Worm (Caenorhabditis elegans) whole organism, early embryonic: ENCODE measurements around the gene asp-16.
A peak's percentile ranks its signal among the peaks of the same experiment; 100 is the strongest.

ENCODE experiments used
- B0310.2 ChIP-seq: sonication (generic microtip); optimal IDR thresholded peaks from 2 replicates; lab custom pipeline; 2016; ENCODE audit warnings: mild to moderate bottlenecking, missing genetic modification characterization, missing compliant biosample characterization
- F13C5.2 ChIP-seq: sonication (generic microtip); optimal IDR thresholded peaks from 2 replicates; lab custom pipeline; 2017; ENCODE audit warnings: mild to moderate bottlenecking, missing genetic modification characterization, inconsistent platforms, missing compliant biosample characterization
- aly-1 ChIP-seq: sonication (generic microtip); optimal IDR thresholded peaks from 2 replicates; lab custom pipeline; 2016; ENCODE audit warnings: missing genetic modification characterization, missing compliant biosample characterization
- ama-1 ChIP-seq: fragments of 150-350 bp; optimal IDR thresholded peaks from 2 replicates; lab custom pipeline; 2014
- ceh-13 ChIP-seq: fragments of 200-800 bp; sonication (Bioruptor generic); optimal IDR thresholded peaks from 2 replicates; lab custom pipeline; 2018; ENCODE audit warnings: mild to moderate bottlenecking, missing genetic modification characterization, missing compliant biosample characterization
- ceh-36 ChIP-seq: sonication (generic microtip); optimal IDR thresholded peaks from 2 replicates; lab custom pipeline; 2016; ENCODE audit warnings: missing genetic modification characterization, inconsistent platforms, missing compliant biosample characterization
- ets-7 ChIP-seq: sonication (generic microtip); optimal IDR thresholded peaks from 2 replicates; lab custom pipeline; 2016; ENCODE audit warnings: missing genotype, missing genetic modification characterization, missing compliant biosample characterization
- flt-1 ChIP-seq: fragments of 200-800 bp; sonication (Bioruptor generic); IDR thresholded peaks from 2 replicates; pipeline ENCODE4 v1.3.6; 2022; ENCODE audit warnings: missing genetic modification characterization, missing compliant biosample characterization
- hmbx-1 ChIP-seq: sonication (generic microtip); optimal IDR thresholded peaks from 2 replicates; lab custom pipeline; 2016; ENCODE audit warnings: mild to moderate bottlenecking, missing genetic modification characterization, missing compliant biosample characterization
- hmg-4 ChIP-seq: fragments of 200-800 bp; sonication (Bioruptor generic); optimal IDR thresholded peaks from 2 replicates; lab custom pipeline; 2018; ENCODE audit warnings: mild to moderate bottlenecking, missing genetic modification characterization, missing compliant biosample characterization
- hnd-1 ChIP-seq: sonication (generic microtip); optimal IDR thresholded peaks from 2 replicates; lab custom pipeline; 2016; ENCODE audit warnings: missing genetic modification characterization, missing compliant biosample characterization
- pes-1 ChIP-seq: fragments of 200-800 bp; sonication (Bioruptor generic); IDR thresholded peaks from 2 replicates; pipeline ENCODE4 v1.3.6; 2022; ENCODE audit warnings: missing genetic modification reagents, missing genetic modification characterization, missing compliant biosample characterization
- scrt-1 ChIP-seq: fragments of 200-800 bp; sonication (Bioruptor generic); IDR thresholded peaks from 2 replicates; pipeline ENCODE4 v1.3.6; 2022; ENCODE audit warnings: missing genetic modification characterization, missing compliant biosample characterization
- sea-1 ChIP-seq: fragments of 200-800 bp; sonication (Bioruptor generic); conservative IDR thresholded peaks from 2 replicates; pipeline ENCODE4 v1.3.6; 2022; ENCODE audit warnings: missing genetic modification characterization, missing compliant biosample characterization
- tbx-11 ChIP-seq: fragments of 200-800 bp; sonication (Bioruptor generic); IDR thresholded peaks from 2 replicates; pipeline ENCODE4 v1.3.6; 2022; ENCODE audit warnings: missing genetic modification characterization, missing compliant biosample characterization
- tbx-37 ChIP-seq: fragments of 200-800 bp; sonication (Bioruptor generic); conservative IDR thresholded peaks from 2 replicates; pipeline ENCODE4 v1.3.6; 2022; ENCODE audit warnings: missing genetic modification reagents, missing genetic modification characterization, missing compliant biosample characterization
- tra-4 ChIP-seq: sonication (generic microtip); optimal IDR thresholded peaks from 2 replicates; lab custom pipeline; 2017; ENCODE audit warnings: missing genetic modification characterization, missing compliant biosample characterization

The asp-16 gene

DNA sequence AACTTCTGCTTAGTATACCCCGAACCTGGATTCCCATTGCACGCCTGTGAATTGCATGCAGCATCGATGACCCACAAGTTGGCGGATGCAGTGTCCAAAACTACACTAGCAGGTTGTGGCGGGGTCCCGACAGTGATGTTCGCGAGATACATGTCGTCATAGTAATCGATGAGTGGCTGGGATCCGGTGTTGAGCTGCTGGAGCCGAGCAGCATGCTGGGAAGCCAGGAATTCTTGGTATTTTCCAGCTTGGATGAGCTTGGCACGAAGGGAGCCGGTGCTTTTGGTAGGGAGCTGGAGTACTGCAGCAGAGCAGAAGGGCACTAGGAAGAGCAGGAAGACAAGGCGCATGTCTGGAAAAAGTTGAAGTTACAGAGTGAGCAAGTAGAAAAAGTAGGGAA lies at the start of gene asp-16:
Gene asp-16 (minus strand): TSS at position 350 of the 400 bp plus-strand sequence.
- TF ChIP-seq F13C5.2 (tag; lab: Kevin White, UChicago) (no peak), pes-1 (GFP tag; lab: Robert Waterston, UW) (no peak), ceh-36 (tag; lab: Kevin White, UChicago) (no peak), sea-1 (GFP tag; lab: Robert Waterston, UW) (no peak), hmbx-1 (tag; lab: Kevin White, UChicago) (no peak)

ce11 chrV:19090885-19091284 lies 48.5 kb upstream of the asp-16 start:
- TF ChIP-seq ama-1 (lab: Kevin White, UChicago) (no peak), tbx-37 (GFP tag; lab: Robert Waterston, UW) (no peak), ceh-13 (GFP tag; lab: Kevin White, UChicago) (no peak), B0310.2 (no peak), tbx-11 (GFP tag; lab: Robert Waterston, UW) (no peak), hmg-4 (no peak), scrt-1 (GFP tag; lab: Robert Waterston, UW) (no peak), sea-1 (GFP tag; lab: Robert Waterston, UW) (no peak), pes-1 (GFP tag; lab: Robert Waterston, UW) (no peak), hnd-1 (tag; lab: Kevin White, UChicago) (no peak), aly-1 (tag; lab: Kevin White, UChicago) (no peak), tra-4 (tag; lab: Kevin White, UChicago) (no peak), flt-1 (GFP tag; lab: Robert Waterston, UW) (no peak), hmbx-1 (tag; lab: Kevin White, UChicago) (no peak), ceh-36 (tag; lab: Kevin White, UChicago) (no peak), ets-7 (tag; lab: Kevin White, UChicago) (no peak), F13C5.2 (tag; lab: Kevin White, UChicago) (no peak)

DNA sequence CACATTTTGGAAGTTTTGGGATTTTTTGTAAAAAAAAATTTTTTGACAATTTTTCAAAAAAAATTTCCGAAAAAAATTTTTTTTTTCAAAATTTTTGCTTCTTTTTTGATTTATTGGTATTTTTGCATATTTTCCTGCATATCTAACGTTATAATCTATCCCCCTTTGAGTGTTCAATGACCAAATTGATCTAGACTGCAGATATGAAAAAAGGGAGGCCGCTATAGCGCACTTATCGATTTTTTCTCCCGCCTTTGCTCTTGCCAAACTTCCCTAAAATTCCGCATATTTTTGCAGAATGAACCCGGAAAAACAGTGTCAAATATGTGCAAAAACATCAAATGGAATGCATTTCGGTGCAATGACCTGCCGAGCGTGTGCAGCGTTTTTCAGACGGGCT lies 45.0 kb upstream of the asp-16 start, which contains the start of gene nhr-145:
Gene nhr-145 (plus strand): TSS at position 298 of the 400 bp plus-strand sequence.
- TF ChIP-seq tra-4 (tag; lab: Kevin White, UChicago) = no peak
- no peak for TF ChIP-seq pes-1 (GFP tag; lab: Robert Waterston, UW)
- no peak for TF ChIP-seq aly-1 (tag; lab: Kevin White, UChicago)
- TF ChIP-seq hmbx-1 (tag; lab: Kevin White, UChicago) = no peak
- no peak for TF ChIP-seq hnd-1 (tag; lab: Kevin White, UChicago)
- TF ChIP-seq ceh-13 (GFP tag; lab: Kevin White, UChicago) = no peak
- no peak for TF ChIP-seq flt-1 (GFP tag; lab: Robert Waterston, UW)
- TF ChIP-seq F13C5.2 (tag; lab: Kevin White, UChicago) = no peak
- no peak for TF ChIP-seq sea-1 (GFP tag; lab: Robert Waterston, UW)
- no peak for TF ChIP-seq tbx-37 (GFP tag; lab: Robert Waterston, UW)
- no peak for TF ChIP-seq ceh-36 (tag; lab: Kevin White, UChicago)
- no peak for TF ChIP-seq ama-1 (lab: Kevin White, UChicago)
- no peak for TF ChIP-seq B0310.2
- no peak for TF ChIP-seq hmg-4

DNA sequence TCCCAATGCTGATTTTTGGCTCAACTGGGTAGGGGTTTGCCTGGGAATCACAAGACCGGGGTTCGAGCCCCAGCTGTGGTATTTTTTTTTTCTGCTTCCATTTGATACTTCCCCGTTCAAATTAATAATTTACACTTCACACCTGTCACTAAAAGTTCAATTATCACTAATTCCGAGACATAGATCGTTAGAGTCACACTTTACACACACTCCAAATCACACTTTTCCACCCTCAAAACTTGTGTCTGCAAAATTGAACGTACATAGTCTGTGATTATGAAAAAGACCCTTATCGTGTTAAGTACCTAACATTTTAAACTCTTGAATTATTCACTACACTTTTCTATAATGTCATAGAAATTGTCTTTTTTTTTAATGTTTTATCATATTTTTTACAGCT lies 41.4 kb upstream of the asp-16 start:
- TF ChIP-seq ceh-13 (GFP tag; lab: Kevin White, UChicago) = no peak
- TF ChIP-seq B0310.2 = no peak
- TF ChIP-seq hmg-4 = no peak
- TF ChIP-seq F13C5.2 (tag; lab: Kevin White, UChicago) = no peak
- TF ChIP-seq tbx-37 (GFP tag; lab: Robert Waterston, UW) = no peak
- no peak for TF ChIP-seq ceh-36 (tag; lab: Kevin White, UChicago)
- no peak for TF ChIP-seq tbx-11 (GFP tag; lab: Robert Waterston, UW)
- TF ChIP-seq pes-1 (GFP tag; lab: Robert Waterston, UW) = no peak
- no peak for TF ChIP-seq hmbx-1 (tag; lab: Kevin White, UChicago)
- TF ChIP-seq ama-1 (lab: Kevin White, UChicago) = no peak
- no peak for TF ChIP-seq ets-7 (tag; lab: Kevin White, UChicago)
- no peak for TF ChIP-seq scrt-1 (GFP tag; lab: Robert Waterston, UW)
- TF ChIP-seq hnd-1 (tag; lab: Kevin White, UChicago) = no peak

ce11 chrV:19082541-19082940 lies 40.1 kb upstream of the asp-16 start, which contains the start of gene nhr-95:
Gene nhr-95, minus strand, starts transcription at chrV:19082641.
- TF ChIP-seq scrt-1 (GFP tag; lab: Robert Waterston, UW) = 0 out of 2 replicates have a peak, but pooled peaks have one; percentile 55
- TF ChIP-seq ceh-36 (tag; lab: Kevin White, UChicago) = no peak
- TF ChIP-seq flt-1 (GFP tag; lab: Robert Waterston, UW) = no peak
- no peak for TF ChIP-seq ets-7 (tag; lab: Kevin White, UChicago)
- no peak for TF ChIP-seq pes-1 (GFP tag; lab: Robert Waterston, UW)

DNA sequence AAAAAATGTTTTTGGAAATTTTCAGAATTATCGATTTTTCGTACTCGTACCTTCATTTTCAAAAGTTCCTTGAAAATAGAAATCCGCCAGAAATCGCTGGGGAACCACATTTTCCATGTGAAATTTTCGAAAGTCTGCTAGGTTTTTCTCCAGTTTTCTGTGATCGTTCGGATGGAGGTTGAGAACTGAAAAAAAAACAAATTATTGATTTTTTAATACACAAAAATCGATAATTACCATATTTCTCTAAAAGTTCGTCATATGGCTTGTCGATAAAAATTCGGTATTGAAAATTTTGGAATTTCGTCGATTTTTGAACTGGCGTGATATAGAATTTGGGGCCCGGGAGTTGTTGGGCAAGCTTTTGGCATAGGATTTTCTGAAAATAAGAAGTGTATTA lies 34.4 kb upstream of the asp-16 start:
- TF ChIP-seq ama-1 (lab: Kevin White, UChicago) = no peak
- no peak for TF ChIP-seq ceh-36 (tag; lab: Kevin White, UChicago)
- TF ChIP-seq scrt-1 (GFP tag; lab: Robert Waterston, UW) = no peak
- TF ChIP-seq ets-7 (tag; lab: Kevin White, UChicago) = no peak
- no peak for TF ChIP-seq tbx-11 (GFP tag; lab: Robert Waterston, UW)
- no peak for TF ChIP-seq ceh-13 (GFP tag; lab: Kevin White, UChicago)
- TF ChIP-seq aly-1 (tag; lab: Kevin White, UChicago) = no peak
- TF ChIP-seq sea-1 (GFP tag; lab: Robert Waterston, UW) = no peak
- TF ChIP-seq hnd-1 (tag; lab: Kevin White, UChicago) = no peak

ce11 chrV:19073169-19073568 lies 30.8 kb upstream of the asp-16 start:
- TF ChIP-seq B0310.2 (no peak), scrt-1 (GFP tag; lab: Robert Waterston, UW) (no peak), hnd-1 (tag; lab: Kevin White, UChicago) (no peak), hmbx-1 (tag; lab: Kevin White, UChicago) (no peak), tra-4 (tag; lab: Kevin White, UChicago) (no peak), flt-1 (GFP tag; lab: Robert Waterston, UW) (no peak), ama-1 (lab: Kevin White, UChicago) (no peak), F13C5.2 (tag; lab: Kevin White, UChicago) (no peak), aly-1 (tag; lab: Kevin White, UChicago) (no peak), ets-7 (tag; lab: Kevin White, UChicago) (no peak), pes-1 (GFP tag; lab: Robert Waterston, UW) (no peak)
